Worm (Caenorhabditis elegans) whole organism, young adult: Measurements from ENCODE around the gene C43C3.4.

Experiments used
- B0261.1 ChIP-seq: sonication (generic microtip); optimal IDR thresholded peaks from 2 replicates; lab custom pipeline; 2016; ENCODE audit warnings: mild to moderate bottlenecking, missing genetic modification characterization, moderate library complexity, missing compliant biosample characterization
- C06A6.2 ChIP-seq: fragments of 200-800 bp; sonication (Bioruptor generic); conservative IDR thresholded peaks from 2 replicates; pipeline ENCODE4 v1.3.6; 2022; ENCODE audit warnings: missing genetic modification characterization, missing compliant biosample characterization
- C17E4.6 ChIP-seq: fragments of 200-800 bp; sonication (Bioruptor generic); IDR thresholded peaks from 2 replicates; pipeline ENCODE4 v1.3.6; 2022; ENCODE audit warnings: missing genetic modification reagents, missing genetic modification characterization, missing compliant biosample characterization
- D2030.7 ChIP-seq: fragments of 200-800 bp; sonication (Bioruptor generic); IDR thresholded peaks from 2 replicates; pipeline ENCODE4 v1.3.6; 2022; ENCODE audit warnings: missing genetic modification reagents, missing genetic modification characterization, missing compliant biosample characterization
- F10E7.11 ChIP-seq: sonication (generic microtip); optimal IDR thresholded peaks from 2 replicates; lab custom pipeline; 2017; ENCODE audit warnings: mild to moderate bottlenecking, missing genetic modification characterization, moderate library complexity, missing compliant biosample characterization
- F23B12.7 ChIP-seq: sonication (generic microtip); optimal IDR thresholded peaks from 2 replicates; lab custom pipeline; 2017; ENCODE audit warnings: missing genetic modification characterization, mild to moderate bottlenecking, missing compliant biosample characterization, antibody characterized with exemption, moderate library complexity; ENCODE audit not compliant: insufficient read depth
- F33H1.4 ChIP-seq: fragments of 200-800 bp; sonication (Bioruptor generic); IDR thresholded peaks from 2 replicates; pipeline ENCODE4 v1.3.6; 2022; ENCODE audit warnings: missing genetic modification reagents, missing genetic modification characterization, missing compliant biosample characterization
- F49E8.2 ChIP-seq: sonication (generic microtip); optimal IDR thresholded peaks from 3 replicates; lab custom pipeline; 2017; ENCODE audit warnings: missing genetic modification characterization, mild to moderate bottlenecking, missing compliant biosample characterization, antibody characterized with exemption, moderate library complexity; ENCODE audit not compliant: insufficient read depth
- Y53G8AR.9 ChIP-seq: fragments of 200-800 bp; sonication (Bioruptor generic); conservative IDR thresholded peaks from 2 replicates; pipeline ENCODE4 v1.3.6; 2022; ENCODE audit warnings: missing genetic modification reagents, missing genetic modification characterization, missing compliant biosample characterization
- Y95B8A.8 ChIP-seq: fragments of 200-800 bp; sonication (Bioruptor generic); IDR thresholded peaks from 2 replicates; pipeline ENCODE4 v1.3.6; 2022; ENCODE audit warnings: missing genetic modification reagents, missing genetic modification characterization, missing compliant biosample characterization
- attf-3 ChIP-seq: fragments of 200-800 bp; sonication (Bioruptor generic); conservative IDR thresholded peaks from 2 replicates; pipeline ENCODE4 v1.3.6; 2022; ENCODE audit warnings: missing genetic modification reagents, missing genetic modification characterization, missing compliant biosample characterization
- attf-5 ChIP-seq: fragments of 200-800 bp; sonication (Bioruptor generic); optimal IDR thresholded peaks from 2 replicates; lab custom pipeline; 2018; ENCODE audit warnings: mild to moderate bottlenecking, missing genetic modification characterization, missing compliant biosample characterization
- bed-2 ChIP-seq: fragments of 200-800 bp; sonication (Bioruptor generic); IDR thresholded peaks from 2 replicates; pipeline ENCODE4 v1.3.6; 2022; ENCODE audit warnings: missing genetic modification reagents, missing genetic modification characterization, missing compliant biosample characterization
- ccch-3 ChIP-seq: fragments of 200-800 bp; sonication (Bioruptor generic); optimal IDR thresholded peaks from 2 replicates; lab custom pipeline; 2018; ENCODE audit warnings: mild to moderate bottlenecking, missing genetic modification characterization, missing compliant biosample characterization
- cebp-1 ChIP-seq, 2 experiments: fragments of 200-800 bp in 1 of 2; sonication (Bioruptor generic) in 1 of 2; sonication (generic microtip) in 1 of 2; IDR thresholded peaks in 1 of 2; optimal IDR thresholded peaks in 1 of 2; 2 replicates each; pipeline versions ENCODE4 v1.3.6 to Lab custom; 2017 to 2022; ENCODE audit warnings: missing compliant biosample characterization in 2 of 2, missing genetic modification characterization in 2 of 2, mild to moderate bottlenecking in 1 of 2, missing genetic modification reagents in 1 of 2, moderate library complexity in 1 of 2
- ceh-100 ChIP-seq: fragments of 200-800 bp; sonication (Bioruptor generic); IDR thresholded peaks from 2 replicates; pipeline ENCODE4 v1.3.6; 2022; ENCODE audit warnings: missing genetic modification reagents, missing genetic modification characterization, missing compliant biosample characterization
- ceh-27 ChIP-seq: fragments of 200-800 bp; sonication (Bioruptor generic); optimal IDR thresholded peaks from 2 replicates; lab custom pipeline; 2018; ENCODE audit warnings: mild to moderate bottlenecking, missing genetic modification characterization, moderate library complexity, missing compliant biosample characterization
- dpff-1 ChIP-seq: sonication (generic microtip); optimal IDR thresholded peaks from 2 replicates; lab custom pipeline; 2017; ENCODE audit warnings: mild to moderate bottlenecking, missing genetic modification characterization, missing compliant biosample characterization
- egl-18 ChIP-seq: fragments of 200-800 bp; sonication (Bioruptor generic); IDR thresholded peaks from 2 replicates; pipeline ENCODE4 v1.3.6; 2022; ENCODE audit warnings: missing genetic modification reagents, missing genetic modification characterization, missing compliant biosample characterization
- egrh-3 ChIP-seq: fragments of 200-800 bp; sonication (Bioruptor generic); IDR thresholded peaks from 2 replicates; pipeline ENCODE4 v1.3.6; 2022; ENCODE audit warnings: missing genetic modification reagents, missing genetic modification characterization, missing compliant biosample characterization
- ekl-4 ChIP-seq: fragments of 200-800 bp; sonication (Bioruptor generic); IDR thresholded peaks from 2 replicates; pipeline ENCODE4 v1.3.6; 2022; ENCODE audit warnings: missing genetic modification reagents, missing genetic modification characterization, missing compliant biosample characterization
- fkh-3 ChIP-seq: sonication (generic microtip); optimal IDR thresholded peaks from 2 replicates; lab custom pipeline; 2016; ENCODE audit warnings: mild to moderate bottlenecking, missing genetic modification characterization, missing compliant biosample characterization
- lin-35 ChIP-seq, 3 experiments: fragments of 150-350 bp in 2 of 3; sonication (generic microtip) in 1 of 3; optimal IDR thresholded peaks; 2 replicates each; lab custom pipeline; 2014 to 2018; ENCODE audit warnings: missing biosample characterization in 3 of 3, missing genetic modification characterization in 3 of 3, missing genetic modification reagents in 3 of 3
- lir-1 ChIP-seq: fragments of 200-800 bp; sonication (Bioruptor generic); conservative IDR thresholded peaks from 2 replicates; pipeline ENCODE4 v1.3.6; 2022; ENCODE audit warnings: missing genetic modification reagents, missing genetic modification characterization, missing compliant biosample characterization
- lsy-27 ChIP-seq: sonication (generic microtip); optimal IDR thresholded peaks from 2 replicates; lab custom pipeline; 2017; ENCODE audit warnings: missing genetic modification characterization, mild to moderate bottlenecking, missing compliant biosample characterization, antibody characterized with exemption, missing genotype, borderline replicate concordance; ENCODE audit not compliant: insufficient read depth
- nfyb-1 ChIP-seq: fragments of 200-800 bp; sonication (Bioruptor generic); IDR thresholded peaks from 2 replicates; pipeline ENCODE4 v1.3.6; 2022; ENCODE audit warnings: missing genetic modification reagents, missing genetic modification characterization, missing compliant biosample characterization
- nhr-80 ChIP-seq: sonication (generic microtip); optimal IDR thresholded peaks from 2 replicates; lab custom pipeline; 2016; ENCODE audit warnings: missing genetic modification characterization, missing compliant biosample characterization
- pbrm-1 ChIP-seq: fragments of 200-800 bp; sonication (Bioruptor generic); IDR thresholded peaks from 2 replicates; pipeline ENCODE4 v1.3.6; 2022; ENCODE audit warnings: missing genetic modification reagents, missing genetic modification characterization, missing compliant biosample characterization
- pha-4 ChIP-seq: fragments of 150-350 bp; sonication (generic microtip); optimal IDR thresholded peaks from 2 replicates; lab custom pipeline; 2014; ENCODE audit warnings: missing biosample characterization, missing genetic modification reagents, missing genetic modification characterization
- repo-1 ChIP-seq: sonication (generic microtip); optimal IDR thresholded peaks from 2 replicates; lab custom pipeline; 2017; ENCODE audit warnings: mild to moderate bottlenecking, missing genetic modification characterization, missing compliant biosample characterization
- snpc-1.1 ChIP-seq: sonication (generic microtip); optimal IDR thresholded peaks from 2 replicates; lab custom pipeline; 2017; ENCODE audit warnings: missing genetic modification characterization, mild to moderate bottlenecking, missing compliant biosample characterization, antibody characterized with exemption, moderate library complexity, missing genotype, missing genetic modification reagents; ENCODE audit not compliant: insufficient read depth
- snpc-1.3 ChIP-seq: sonication (generic microtip); optimal IDR thresholded peaks from 2 replicates; lab custom pipeline; 2017; ENCODE audit warnings: missing genetic modification characterization, mild to moderate bottlenecking, missing compliant biosample characterization, antibody characterized with exemption, moderate library complexity, missing genotype, missing genetic modification reagents; ENCODE audit not compliant: insufficient read depth
- snpc-4 ChIP-seq, 5 experiments: fragments of 150-350 bp in 1 of 5; sonication (generic microtip) in 4 of 5; optimal IDR thresholded peaks; 2 replicates each; lab custom pipeline; 2014 to 2018; ENCODE audit warnings: missing genetic modification characterization in 5 of 5, missing biosample characterization in 3 of 5, antibody characterized with exemption in 2 of 5, mild to moderate bottlenecking in 2 of 5, missing compliant biosample characterization in 2 of 5, missing genotype in 2 of 5, moderate library complexity in 2 of 5, missing genetic modification reagents in 1 of 5
- tbp1 ChIP-seq: fragments of 200-800 bp; sonication (Bioruptor generic); optimal IDR thresholded peaks from 2 replicates; lab custom pipeline; 2018; ENCODE audit warnings: mild to moderate bottlenecking, missing genetic modification characterization, missing compliant biosample characterization
- zfh-2 ChIP-seq: fragments of 200-800 bp; sonication (Bioruptor generic); conservative IDR thresholded peaks from 2 replicates; pipeline ENCODE4 v1.3.6; 2022; ENCODE audit warnings: missing genetic modification reagents, missing genetic modification characterization, missing compliant biosample characterization
- ztf-18 ChIP-seq: sonication (generic microtip); optimal IDR thresholded peaks from 2 replicates; lab custom pipeline; 2016; ENCODE audit warnings: missing genotype, mild to moderate bottlenecking, missing genetic modification characterization, missing compliant biosample characterization
- ztf-6 ChIP-seq: fragments of 200-800 bp; sonication (Bioruptor generic); IDR thresholded peaks from 2 replicates; pipeline ENCODE4 v1.3.6; 2022; ENCODE audit warnings: missing genetic modification reagents, missing genetic modification characterization, missing compliant biosample characterization

C43C3.4 gene

ce11 chrX:9680119-9680682 is 5.5 kb upstream of the C43C3.4 start, which contains the start of gene ifp-1:
TSS of gene ifp-1 (minus strand) at chrX:9680169.
- TF ChIP-seq ztf-18 (no peak), nhr-80 (tag; lab: Kevin White, UChicago) (peak; percentile 86)

- TF ChIP-seq lir-1 (no peak), D2030.7 (GFP tag; lab: Robert Waterston, UW) (no peak), ekl-4 (no peak), Y95B8A.8 (GFP tag; lab: Robert Waterston, UW) (no peak), ccch-3 (GFP tag; lab: Kevin White, UChicago) (no peak), F33H1.4 (GFP tag; lab: Robert Waterston, UW) (no peak), lin-35 (GFP tag; optimal IDR thresholded peaks at IDR 0.05; lab: Kevin White, UChicago) (no peak)
Observed at ce11 chrX:9679427-9679826, 4.7 kb upstream of the C43C3.4 start.

ce11 chrX:9677927-9678326 is 3.2 kb upstream of the C43C3.4 start:
- TF ChIP-seq repo-1 (tag; lab: Kevin White, UChicago) (no peak), zfh-2 (GFP tag; lab: Robert Waterston, UW) (no peak), C06A6.2 (no peak), egrh-3 (GFP tag; lab: Robert Waterston, UW) (no peak), pbrm-1 (no peak), cebp-1 (GFP tag; IDR thresholded peaks at IDR 0.05; lab: Robert Waterston, UW) (no peak), cebp-1 (tag; optimal IDR thresholded peaks at IDR 0.05; lab: Kevin White, UChicago) (no peak), egl-18 (GFP tag; lab: Robert Waterston, UW) (no peak), pha-4 (tag; lab: Kevin White, UChicago) (no peak), snpc-1.3 (tag; lab: Kevin White, UChicago) (no peak), F10E7.11 (tag; lab: Kevin White, UChicago) (no peak), fkh-3 (tag; lab: Kevin White, UChicago) (no peak), C17E4.6 (GFP tag; lab: Robert Waterston, UW) (no peak), snpc-4 (GFP tag; optimal IDR thresholded peaks at IDR 0.05; lab: Kevin White, UChicago) (no peak), snpc-4 (tag; optimal IDR thresholded peaks at IDR 0.05; lab: Kevin White, UChicago) (no peak), F49E8.2 (tag; lab: Kevin White, UChicago) (no peak), nfyb-1 (GFP tag; lab: Robert Waterston, UW) (no peak), lsy-27 (tag; lab: Kevin White, UChicago) (no peak), bed-2 (no peak), tbp1 (GFP tag; lab: Kevin White, UChicago) (no peak), ceh-100 (GFP tag; lab: Robert Waterston, UW) (no peak)

- TF ChIP-seq snpc-1.1 (tag; lab: Kevin White, UChicago): no peak
- TF ChIP-seq dpff-1 (tag; lab: Kevin White, UChicago): no peak
- no peak for TF ChIP-seq D2030.7 (GFP tag; lab: Robert Waterston, UW)
- TF ChIP-seq ceh-27: no peak
- no peak for TF ChIP-seq lin-35 (GFP tag; optimal IDR thresholded peaks at IDR 0.05; lab: Kevin White, UChicago)
- no peak for TF ChIP-seq attf-5 (GFP tag; lab: Kevin White, UChicago)
- TF ChIP-seq Y53G8AR.9: no peak
- TF ChIP-seq attf-3 (GFP tag; lab: Robert Waterston, UW): no peak
- TF ChIP-seq F23B12.7 (tag; lab: Kevin White, UChicago): no peak
- no peak for TF ChIP-seq B0261.1 (tag; lab: Kevin White, UChicago)
- no peak for TF ChIP-seq ztf-6 (GFP tag; lab: Robert Waterston, UW)
- no peak for TF ChIP-seq lsy-27 (tag; lab: Kevin White, UChicago)
Observed at ce11 chrX:9676788-9677454, 2.2 kb upstream of the C43C3.4 start.
